Worm (Caenorhabditis elegans) whole organism, L4/young adult: Measurements from ENCODE around the gene nxf-2.

ENCODE experiments used
- W03F9.2 ChIP-seq: fragments of 150-350 bp; optimal IDR thresholded peaks from 2 replicates; lab custom pipeline; 2014; ENCODE audit warnings: missing biosample characterization, missing genetic modification characterization
- dao-5 ChIP-seq: sonication (generic microtip); optimal IDR thresholded peaks from 2 replicates; lab custom pipeline; 2016; ENCODE audit warnings: missing genotype, missing genetic modification characterization, moderate library complexity, missing compliant biosample characterization
- him-1 ChIP-seq: sonication (generic microtip); optimal IDR thresholded peaks from 2 replicates; lab custom pipeline; 2016; ENCODE audit warnings: missing genotype, missing genetic modification reagents, missing genetic modification characterization, missing compliant biosample characterization

The nxf-2 gene

ce11 chrV:14414032-14414431 is 3.6 kb downstream of the nxf-2 start:
- no peak for TF ChIP-seq W03F9.2
- TF ChIP-seq him-1 (tag; lab: Kevin White, UChicago) = no peak
- no peak for TF ChIP-seq dao-5

DNA sequence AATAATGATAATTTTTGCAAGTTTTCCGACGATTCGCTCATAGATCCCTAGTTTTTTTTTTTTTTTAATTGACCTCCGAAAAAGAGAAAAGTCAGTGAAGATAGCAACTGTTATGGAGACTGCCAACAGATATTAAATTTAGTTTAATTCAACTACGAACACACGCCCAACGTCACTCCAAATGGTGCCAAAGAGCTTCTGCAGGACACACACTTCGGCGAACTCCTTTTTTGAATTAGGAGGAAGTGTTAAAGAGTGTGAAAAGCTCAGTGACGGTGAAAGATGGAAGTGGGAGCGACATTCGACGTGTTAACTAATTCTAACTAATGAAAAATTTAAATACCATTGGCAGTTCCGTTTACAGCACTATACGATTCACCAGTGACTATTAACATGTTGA is 5.6 kb downstream of the nxf-2 start:
- TF ChIP-seq him-1 (tag; lab: Kevin White, UChicago) (no peak), W03F9.2 (no peak), dao-5 (no peak)

DNA sequence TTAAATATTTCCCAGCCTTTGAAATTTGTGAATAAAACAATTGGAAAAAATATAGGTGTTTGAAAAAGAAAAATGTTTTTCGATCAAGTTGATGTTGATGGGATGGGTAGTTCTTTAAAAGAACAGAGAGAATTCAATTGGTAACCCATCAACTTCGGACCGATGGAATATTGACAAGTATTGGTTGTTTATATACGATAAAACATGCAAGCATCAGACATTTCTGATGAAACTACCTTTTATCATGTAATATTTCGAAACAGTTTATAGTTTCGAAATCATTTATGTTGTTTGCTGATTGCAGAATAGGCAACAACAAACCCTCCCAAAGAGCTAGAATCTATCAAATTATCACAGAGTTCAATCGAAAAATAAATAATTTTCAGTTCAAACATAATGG is 7.7 kb downstream of the nxf-2 start:
- no peak for TF ChIP-seq W03F9.2
- no peak for TF ChIP-seq him-1 (tag; lab: Kevin White, UChicago)
- no peak for TF ChIP-seq dao-5

DNA sequence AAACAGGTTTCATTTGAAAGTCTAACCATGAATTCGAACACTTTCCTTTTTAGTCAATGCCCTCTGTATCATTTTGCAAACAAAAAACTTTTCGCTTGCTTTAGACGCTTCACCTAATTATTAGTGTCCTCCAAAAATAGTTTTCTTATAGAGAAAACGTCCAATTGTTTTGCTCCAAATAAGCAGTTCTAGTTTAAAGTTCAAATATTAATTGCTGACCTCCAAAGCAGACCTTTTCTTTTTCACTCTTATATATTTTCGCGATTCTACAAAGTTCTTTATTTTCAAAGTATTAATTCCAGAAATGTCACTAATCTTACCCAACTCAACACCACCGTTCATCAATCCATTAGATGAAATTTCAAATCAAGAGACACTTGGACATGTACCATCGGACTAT is 8.9 kb downstream of the nxf-2 start, which contains the start of gene gnrr-2:
TSS of gene gnrr-2 (plus strand) at position 301 of the 400 bp plus-strand sequence.
- no peak for TF ChIP-seq W03F9.2
- no peak for TF ChIP-seq dao-5
- no peak for TF ChIP-seq him-1 (tag; lab: Kevin White, UChicago)

ce11 chrV:14405647-14406046 is 12.0 kb downstream of the nxf-2 start:
- TF ChIP-seq him-1 (tag; lab: Kevin White, UChicago) (no peak), dao-5 (no peak), W03F9.2 (no peak)

DNA sequence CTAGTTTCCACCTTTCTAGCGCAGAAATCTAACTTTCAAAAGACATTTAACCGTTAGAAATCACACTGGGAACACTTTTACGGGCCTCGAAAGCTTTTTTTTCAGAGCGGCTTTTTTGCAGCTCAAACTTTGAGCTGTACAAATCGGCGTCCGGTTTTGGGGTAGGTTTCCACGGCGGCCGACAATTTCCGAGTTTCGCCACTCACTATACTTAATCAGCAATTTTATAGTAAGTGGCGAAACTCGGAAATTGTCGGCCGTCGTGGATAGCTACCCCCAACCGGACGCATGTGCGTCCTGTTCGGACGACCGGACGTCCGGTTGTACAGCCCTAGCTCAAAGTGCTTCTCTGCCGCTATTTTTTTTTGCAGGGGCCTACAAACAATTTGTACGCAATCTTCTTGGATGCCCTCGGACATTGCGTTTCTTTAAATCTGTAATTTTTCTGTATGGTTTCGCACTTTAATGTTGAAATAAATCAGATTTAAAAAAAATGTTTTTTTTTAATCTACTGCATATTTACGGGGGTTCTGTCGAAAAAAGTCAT is 21.4 kb downstream of the nxf-2 start:
- TF ChIP-seq W03F9.2 (no peak), him-1 (tag; lab: Kevin White, UChicago) (no peak), dao-5 (no peak)

ce11 chrV:14394743-14395142 is 22.9 kb downstream of the nxf-2 start, which contains the start of gene C15H11.13:
TSS of gene C15H11.13 (plus strand) at chrV:14395043.
- TF ChIP-seq W03F9.2 = no peak
- TF ChIP-seq him-1 (tag; lab: Kevin White, UChicago) = no peak
- no peak for TF ChIP-seq dao-5

DNA sequence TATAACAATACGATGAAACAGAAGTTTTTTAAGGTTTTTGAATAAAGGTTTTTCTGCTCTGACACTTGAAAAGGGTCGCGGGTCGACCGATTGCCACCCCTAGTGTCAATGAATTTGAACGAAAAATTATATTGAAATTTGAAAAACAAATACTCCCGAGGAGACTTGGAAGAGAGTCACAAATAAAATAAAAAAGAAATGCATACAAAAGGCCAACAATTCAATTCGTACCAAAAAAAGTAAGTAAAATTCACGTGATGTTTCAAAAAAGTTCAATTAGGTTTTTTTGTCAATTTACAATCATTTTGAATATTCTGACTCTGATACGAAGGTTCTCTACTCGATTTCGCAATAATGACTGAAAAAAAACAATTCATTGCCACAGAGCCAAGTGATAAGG is 24.1 kb downstream of the nxf-2 start, which contains the start of gene C15H11.1:
TSS of gene C15H11.1 (plus strand) at position 301 of the 400 bp plus-strand sequence.
- TF ChIP-seq W03F9.2 (no peak), dao-5 (no peak), him-1 (tag; lab: Kevin White, UChicago) (no peak)

ce11 chrV:14391830-14392229 is 25.8 kb downstream of the nxf-2 start, which contains the start of gene C15H11.10:
TSS of gene C15H11.10 (plus strand) at chrV:14392130.
- no peak for TF ChIP-seq W03F9.2
- TF ChIP-seq dao-5 = no peak
- TF ChIP-seq him-1 (tag; lab: Kevin White, UChicago) = no peak

DNA sequence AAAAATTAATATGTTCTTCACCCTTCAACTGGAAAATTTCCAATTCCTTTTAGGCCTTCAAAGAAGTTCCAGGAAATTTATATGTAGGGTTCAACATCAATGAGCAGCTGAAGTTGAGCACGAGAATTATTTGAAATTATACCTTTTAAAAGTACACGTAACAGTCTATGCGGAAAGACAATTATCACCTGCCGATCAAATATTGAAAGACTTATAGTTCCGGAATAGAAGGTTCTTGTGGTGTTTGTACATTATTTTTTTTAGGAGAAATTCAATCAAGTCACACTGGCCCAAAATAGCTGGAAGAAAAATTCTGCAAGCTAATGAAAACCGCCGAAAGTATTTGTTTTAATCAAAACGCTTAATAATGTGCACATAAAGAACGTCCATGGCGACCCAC is 37.4 kb downstream of the nxf-2 start:
- no peak for TF ChIP-seq W03F9.2
- TF ChIP-seq dao-5 = no peak
- no peak for TF ChIP-seq him-1 (tag; lab: Kevin White, UChicago)

- no peak for TF ChIP-seq him-1 (tag; lab: Kevin White, UChicago)
- TF ChIP-seq W03F9.2 = no peak
- TF ChIP-seq dao-5 = no peak
These were observed 38.6 kb downstream of the nxf-2 start, which contains the start of gene npr-43 for ce11 chrV:14378986-14379385. TSS of gene npr-43 (minus strand) at chrV:14379086.

DNA sequence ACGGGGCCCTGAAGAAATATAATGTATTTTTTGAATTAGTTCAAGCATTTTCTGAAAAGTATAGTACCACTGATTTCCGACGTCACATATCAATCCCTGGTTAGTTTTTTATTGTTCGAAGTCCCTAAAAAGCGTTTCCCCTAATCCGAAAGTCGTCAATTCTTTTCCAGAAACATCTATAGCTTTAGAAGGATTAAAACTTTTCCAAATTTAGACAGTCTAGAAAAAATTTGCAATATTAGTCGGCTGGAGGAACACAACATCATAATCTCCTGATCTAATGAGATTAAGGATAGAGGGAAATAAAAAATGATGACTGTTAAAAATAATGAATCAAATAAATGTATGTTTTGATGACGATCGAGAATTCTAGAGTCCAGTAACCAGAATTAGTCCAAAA is 39.6 kb downstream of the nxf-2 start:
- TF ChIP-seq W03F9.2 (no peak), dao-5 (no peak), him-1 (tag; lab: Kevin White, UChicago) (no peak)

DNA sequence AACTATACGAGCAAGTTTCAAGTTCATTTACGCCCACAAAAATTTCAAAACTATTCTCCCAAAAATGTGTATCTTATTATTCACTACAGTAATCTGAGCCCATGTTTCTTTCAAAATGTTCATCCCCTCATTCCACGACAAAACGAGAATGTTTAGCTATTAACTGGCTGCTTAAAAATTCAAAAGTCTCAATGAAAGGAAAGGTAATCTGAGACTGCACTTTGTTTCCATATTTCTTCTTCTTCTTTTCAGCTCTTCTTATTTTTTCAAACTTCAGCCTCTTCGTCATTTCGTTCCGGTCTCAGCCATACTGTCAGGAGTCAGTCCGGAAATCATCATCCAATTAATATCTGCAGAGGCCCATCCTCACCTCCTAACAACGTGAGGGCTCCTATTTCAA is 44.9 kb downstream of the nxf-2 start, which contains the start of gene unc-39:
TSS of gene unc-39 (plus strand) at position 301 of the 400 bp plus-strand sequence.
- TF ChIP-seq him-1 (tag; lab: Kevin White, UChicago) (no peak), dao-5 (no peak), W03F9.2 (no peak)

- TF ChIP-seq W03F9.2 = no peak
- TF ChIP-seq dao-5 = no peak
- TF ChIP-seq him-1 (tag; lab: Kevin White, UChicago) = no peak
These were observed 48.2 kb downstream of the nxf-2 start for ce11 chrV:14369412-14369811.

- peak; percentile 22 for TF ChIP-seq him-1 (tag; lab: Kevin White, UChicago)
- TF ChIP-seq W03F9.2 = peak; percentile 14
- TF ChIP-seq dao-5 = no peak
These were observed 49.2 kb downstream of the nxf-2 start for ce11 chrV:14368272-14369052.
